Worm (Caenorhabditis elegans): Measurements from ENCODE around the gene H03A11.2.

Gene H03A11.2

ce11 chrX:15277714-15278187 is 47.3 kb upstream of the H03A11.2 start, which contains the start of gene kin-20:
Gene kin-20 (minus strand): TSS chrX:15277764.
- TF ChIP-seq mep-1 (tag; optimal IDR thresholded peaks at IDR 0.05) (no peak), blmp-1 (tag; optimal IDR thresholded peaks at IDR 0.05) (peak; percentile 91), dpl-1 (GFP tag; optimal IDR thresholded peaks at IDR 0.05) (no peak), hlh-4 (tag; optimal IDR thresholded peaks at IDR 0.05) (no peak), lsy-2 (tag; optimal IDR thresholded peaks at IDR 0.05) (no peak), ceh-63 (GFP tag; optimal IDR thresholded peaks at IDR 0.05) (no peak), tlp-1 (tag; optimal IDR thresholded peaks at IDR 0.05) (no peak)

- TF ChIP-seq sox-4 (tag; optimal IDR thresholded peaks at IDR 0.05) (no peak), F16B12.6 (tag; optimal IDR thresholded peaks at IDR 0.05) (no peak), nhr-71 (tag; optimal IDR thresholded peaks at IDR 0.05) (peak; percentile 86), lin-13 (GFP tag; optimal IDR thresholded peaks at IDR 0.05) (peak; percentile 58), fkh-10 (GFP tag; optimal IDR thresholded peaks at IDR 0.05) (peak; percentile 52), zip-4 (GFP tag; optimal IDR thresholded peaks at IDR 0.05) (no peak), C04F5.9 (tag; optimal IDR thresholded peaks at IDR 0.05) (no peak), hpl-2 (GFP tag; optimal IDR thresholded peaks at IDR 0.05) (no peak), ztf-11 (tag; optimal IDR thresholded peaks at IDR 0.05) (no peak), nhr-237 (tag; optimal IDR thresholded peaks at IDR 0.05) (peak; percentile 43), egl-27 (tag; optimal IDR thresholded peaks at IDR 0.05) (peak; percentile 71 to 91), nhr-12 (tag; optimal IDR thresholded peaks at IDR 0.05) (no peak), nhr-90 (tag; optimal IDR thresholded peaks at IDR 0.05; ENCODE audit: poor library complexity) (peak; percentile 35), tbx-2 (tag; optimal IDR thresholded peaks at IDR 0.05) (peak; percentile 70), pag-3 (tag; optimal IDR thresholded peaks at IDR 0.05; ENCODE audit: borderline replicate concordance, insufficient read depth) (no peak), nhr-19 (GFP tag; conservative IDR thresholded peaks at IDR 0.05) (peak; percentile 57), efl-1 (optimal IDR thresholded peaks at IDR 0.05) (peak; percentile 48 to 68), efl-1 (GFP tag; optimal IDR thresholded peaks at IDR 0.05 in 1 of 2) (peak in 1 of 2 experiments; percentile 92), xbp-1 (tag; optimal IDR thresholded peaks at IDR 0.05) (peak; percentile 45), zag-1 (tag; optimal IDR thresholded peaks at IDR 0.05) (peak; percentile 65), hlh-17 (GFP tag; optimal IDR thresholded peaks at IDR 0.05; ENCODE audit: borderline replicate concordance) (no peak), nhr-11 (tag; optimal IDR thresholded peaks at IDR 0.05) (peak; percentile 0), elt-3 (tag; optimal IDR thresholded peaks at IDR 0.05) (peak in 3 of 6 experiments; percentile 41 to 82 (median 54)), jun-1 (tag; optimal IDR thresholded peaks at IDR 0.05) (peak; percentile 44), dsc-1 (tag; optimal IDR thresholded peaks at IDR 0.05) (peak; percentile 72), ceh-90 (tag; optimal IDR thresholded peaks at IDR 0.05) (no peak), ztf-4 (tag; optimal IDR thresholded peaks at IDR 0.05) (peak; percentile 64), nhr-47 (tag; optimal IDR thresholded peaks at IDR 0.05) (peak; percentile 66), lin-15B (tag; optimal IDR thresholded peaks at IDR 0.05) (no peak), snpc-4 (tag; optimal IDR thresholded peaks at IDR 0.05) (no peak), grh-1 (GFP tag; IDR thresholded peaks at IDR 0.05) (peak; percentile 82), nhr-28 (tag; optimal IDR thresholded peaks at IDR 0.05) (no peak), lin-39 (tag; optimal IDR thresholded peaks at IDR 0.05) (no peak), dpl-1 (GFP tag; optimal IDR thresholded peaks at IDR 0.05) (peak; percentile 0 to 31 (median 26)), irx-1 (tag; optimal IDR thresholded peaks at IDR 0.05) (peak; percentile 41), mep-1 (tag; optimal IDR thresholded peaks at IDR 0.05) (peak; percentile 37), rnt-1 (tag; optimal IDR thresholded peaks at IDR 0.05) (peak; percentile 35), mab-9 (GFP tag; IDR thresholded peaks at IDR 0.05) (no peak), fkh-4 (tag; optimal IDR thresholded peaks at IDR 0.05; ENCODE audit: borderline replicate concordance) (no peak), nhr-76 (tag; optimal IDR thresholded peaks at IDR 0.05) (no peak), egl-13 (tag; optimal IDR thresholded peaks at IDR 0.05) (peak; percentile 1), C34B4.2 (tag; optimal IDR thresholded peaks at IDR 0.05) (no peak), Y116A8C.19 (tag; optimal IDR thresholded peaks at IDR 0.05; ENCODE audit: borderline replicate concordance) (no peak), ceh-63 (GFP tag; optimal IDR thresholded peaks at IDR 0.05) (no peak), unc-86 (tag; optimal IDR thresholded peaks at IDR 0.05) (peak; percentile 8), sptf-1 (tag; optimal IDR thresholded peaks at IDR 0.05) (no peak), aly-2 (tag; optimal IDR thresholded peaks at IDR 0.05) (no peak)
Observed at ce11 chrX:15276774-15277173, 46.3 kb upstream of the H03A11.2 start.

Data from whole organism, L1 larva.